Worm (Caenorhabditis elegans) whole organism, L2 larva: ENCODE results near the gene mpk-1.

ENCODE experiments used
- C34F6.9 ChIP-seq: fragments of 150-350 bp; optimal IDR thresholded peaks from 2 replicates; lab custom pipeline; 2014; ENCODE audit warnings: missing biosample characterization, missing genetic modification characterization
- F13H6.1 ChIP-seq: sonication (generic microtip); optimal IDR thresholded peaks from 2 replicates; lab custom pipeline; 2016; ENCODE audit warnings: missing genetic modification characterization, missing compliant biosample characterization
- R02D3.7 ChIP-seq: fragments of 150-350 bp; optimal IDR thresholded peaks from 2 replicates; lab custom pipeline; 2014; ENCODE audit warnings: missing biosample characterization, missing genetic modification characterization
- ZK546.5 ChIP-seq: sonication (generic microtip); optimal IDR thresholded peaks from 2 replicates; lab custom pipeline; 2017; ENCODE audit warnings: missing biosample characterization, missing genetic modification characterization
- aly-2 ChIP-seq: fragments of 150-350 bp; optimal IDR thresholded peaks from 2 replicates; lab custom pipeline; 2014; ENCODE audit warnings: missing biosample characterization, missing genetic modification characterization
- blmp-1 ChIP-seq: sonication (generic microtip); optimal IDR thresholded peaks from 2 replicates; lab custom pipeline; 2017; ENCODE audit warnings: missing genetic modification characterization, mild to moderate bottlenecking, missing compliant biosample characterization, antibody characterized with exemption, moderate library complexity; ENCODE audit not compliant: insufficient read depth
- crh-2 ChIP-seq: sonication (generic microtip); optimal IDR thresholded peaks from 2 replicates; lab custom pipeline; 2017; ENCODE audit warnings: missing biosample characterization, missing genetic modification characterization
- elt-1 ChIP-seq: fragments of 150-350 bp; optimal IDR thresholded peaks from 2 replicates; lab custom pipeline; 2014; ENCODE audit warnings: missing biosample characterization, missing genetic modification characterization
- fos-1 ChIP-seq: fragments of 150-350 bp; optimal IDR thresholded peaks from 2 replicates; lab custom pipeline; 2014; ENCODE audit warnings: missing biosample characterization, missing genetic modification characterization
- gmeb-1 ChIP-seq: fragments of 150-350 bp; optimal IDR thresholded peaks from 2 replicates; lab custom pipeline; 2014; ENCODE audit warnings: missing biosample characterization, missing genetic modification characterization
- lin-13 ChIP-seq: fragments of 150-350 bp; optimal IDR thresholded peaks from 2 replicates; lab custom pipeline; 2014; ENCODE audit warnings: missing biosample characterization, missing genetic modification reagents, missing genetic modification characterization
- lsy-2 ChIP-seq, 2 experiments: fragments of 150-350 bp in 1 of 2; sonication (generic microtip) in 1 of 2; optimal IDR thresholded peaks; 2 replicates each; lab custom pipeline; 2014 to 2017; ENCODE audit warnings: missing biosample characterization in 2 of 2, missing genetic modification characterization in 2 of 2
- mab-5 ChIP-seq: fragments of 150-350 bp; optimal IDR thresholded peaks from 2 replicates; lab custom pipeline; 2014; ENCODE audit warnings: missing biosample characterization, missing genetic modification characterization
- mbf-1 ChIP-seq: sonication (generic microtip); optimal IDR thresholded peaks from 2 replicates; lab custom pipeline; 2017; ENCODE audit warnings: missing biosample characterization, missing genetic modification characterization
- mdl-1 ChIP-seq, 2 experiments: fragments of 150-350 bp in 1 of 2; sonication (generic microtip) in 1 of 2; optimal IDR thresholded peaks; 2 replicates each; lab custom pipeline; 2017; ENCODE audit warnings: missing biosample characterization in 2 of 2, missing genetic modification characterization in 2 of 2
- nhr-10 ChIP-seq: sonication (generic microtip); optimal IDR thresholded peaks from 2 replicates; lab custom pipeline; 2017; ENCODE audit warnings: missing biosample characterization, missing genetic modification characterization
- nhr-11 ChIP-seq: fragments of 150-350 bp; optimal IDR thresholded peaks from 2 replicates; lab custom pipeline; 2014; ENCODE audit warnings: missing biosample characterization, missing genetic modification characterization
- nhr-129 ChIP-seq: fragments of 150-350 bp; optimal IDR thresholded peaks from 2 replicates; lab custom pipeline; 2014; ENCODE audit warnings: missing biosample characterization, missing genetic modification characterization
- nhr-237 ChIP-seq: fragments of 150-350 bp; optimal IDR thresholded peaks from 2 replicates; lab custom pipeline; 2014; ENCODE audit warnings: missing biosample characterization, missing genetic modification characterization
- nhr-25 ChIP-seq: fragments of 150-350 bp; sonication (generic microtip); optimal IDR thresholded peaks from 3 replicates; lab custom pipeline; 2014; ENCODE audit warnings: missing biosample characterization, missing genetic modification characterization
- nhr-6 ChIP-seq: fragments of 150-350 bp; optimal IDR thresholded peaks from 2 replicates; lab custom pipeline; 2014; ENCODE audit warnings: missing biosample characterization, missing genetic modification characterization
- peb-1 ChIP-seq: fragments of 150-350 bp; optimal IDR thresholded peaks from 2 replicates; lab custom pipeline; 2014; ENCODE audit warnings: missing biosample characterization, missing genetic modification characterization
- sma-3 ChIP-seq: sonication (generic microtip); optimal IDR thresholded peaks from 2 replicates; lab custom pipeline; 2016; ENCODE audit warnings: missing genetic modification reagents, missing genetic modification characterization, missing compliant biosample characterization
- snpc-4 ChIP-seq: fragments of 150-350 bp; optimal IDR thresholded peaks from 2 replicates; lab custom pipeline; 2014; ENCODE audit warnings: missing biosample characterization, missing genetic modification characterization
- unc-39 ChIP-seq: fragments of 150-350 bp; optimal IDR thresholded peaks from 2 replicates; lab custom pipeline; 2014; ENCODE audit warnings: missing biosample characterization, missing genetic modification characterization
- unc-55 ChIP-seq: fragments of 150-350 bp; sonication (generic microtip); optimal IDR thresholded peaks from 3 replicates; lab custom pipeline; 2014; ENCODE audit warnings: missing biosample characterization, missing genetic modification reagents, missing genetic modification characterization
- unc-62 ChIP-seq: fragments of 150-350 bp; optimal IDR thresholded peaks from 2 replicates; lab custom pipeline; 2014; ENCODE audit warnings: missing biosample characterization, missing genetic modification reagents, missing genetic modification characterization
- zag-1 ChIP-seq: fragments of 150-350 bp; optimal IDR thresholded peaks from 2 replicates; lab custom pipeline; 2014; ENCODE audit warnings: missing biosample characterization, missing genetic modification characterization
- ztf-1 ChIP-seq: fragments of 200-800 bp; sonication (Bioruptor generic); conservative IDR thresholded peaks from 2 replicates; pipeline ENCODE4 v1.3.6; 2022; ENCODE audit warnings: missing genetic modification characterization, missing compliant biosample characterization

mpk-1 gene

DNA sequence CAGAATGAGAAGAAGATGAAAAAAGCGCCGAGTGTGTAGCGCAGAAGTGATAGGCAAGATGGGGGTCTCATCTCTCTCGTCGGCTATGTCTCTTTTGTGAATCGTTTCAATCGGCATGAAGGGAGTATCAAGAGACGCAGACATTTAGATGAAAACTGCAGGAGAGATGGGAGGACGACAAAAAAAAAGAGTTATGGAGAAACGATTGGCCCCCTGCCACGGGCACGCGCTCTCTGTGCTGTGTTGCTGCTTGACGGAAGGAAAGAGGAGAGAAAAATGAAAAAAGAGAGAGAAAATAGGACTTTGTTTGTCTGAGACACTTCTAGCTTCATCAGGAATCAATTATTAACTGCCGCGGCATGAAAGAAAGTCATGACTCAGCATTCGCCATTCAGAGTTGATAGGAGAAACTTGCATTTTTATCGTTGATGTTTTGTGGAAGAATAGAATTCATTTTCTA is 4.2 kb downstream of the mpk-1 start (continued):
- TF ChIP-seq zag-1 (tag; lab: Kevin White, UChicago) (peak; percentile 90), crh-2 (tag; lab: Kevin White, UChicago) (peak; percentile 95)

DNA sequence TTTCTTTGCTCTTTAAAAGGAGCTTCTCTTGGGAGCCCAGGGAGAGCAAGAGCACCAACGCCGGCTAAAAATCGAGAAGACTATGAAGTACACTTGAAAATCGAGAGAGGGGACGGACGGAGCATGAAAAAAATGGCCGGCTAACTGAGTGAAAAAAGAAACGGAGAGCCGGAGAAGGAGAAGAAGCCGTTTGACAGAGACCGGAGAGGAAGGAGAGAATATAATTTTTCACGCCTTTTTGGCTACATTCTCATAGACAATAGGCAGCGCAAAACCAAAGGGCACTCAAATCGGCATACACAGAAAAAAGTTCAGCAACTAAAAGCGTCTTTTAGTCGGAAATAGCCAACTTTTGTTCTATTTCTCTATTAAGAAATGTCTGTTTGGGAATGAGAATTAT is 6.4 kb downstream of the mpk-1 start:
- no peak for TF ChIP-seq fos-1 (tag; lab: Kevin White, UChicago)
- peak in 1 of 2 experiments; percentile 16 for TF ChIP-seq mdl-1 (tag; optimal IDR thresholded peaks at IDR 0.05; lab: Kevin White, UChicago)

DNA sequence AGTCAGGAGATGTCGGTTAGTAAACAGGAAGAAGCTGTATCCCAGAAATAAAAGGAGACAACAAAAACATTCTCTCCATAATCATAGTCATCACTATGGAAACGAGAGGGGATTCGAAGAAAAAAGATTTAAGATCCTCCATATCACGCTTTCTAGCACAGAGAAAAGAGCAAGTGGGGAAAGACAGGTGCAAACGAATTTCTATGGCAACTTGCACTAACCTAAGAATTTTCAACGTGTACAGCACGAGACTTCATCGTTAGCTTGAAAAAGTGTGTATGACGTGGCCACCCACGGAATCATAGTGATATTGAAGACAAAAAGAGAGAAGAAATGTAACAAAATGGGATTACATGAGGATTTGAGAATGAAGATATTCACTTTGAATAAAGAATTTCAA is 7.0 kb downstream of the mpk-1 start:
- TF ChIP-seq C34F6.9 (peak; percentile 39), mbf-1 (no peak), crh-2 (tag; lab: Kevin White, UChicago) (peak; percentile 5), lsy-2 (tag; optimal IDR thresholded peaks at IDR 0.05; lab: Kevin White, UChicago) (peak in 1 of 2 experiments; percentile 27)

ce11 chrIII:4210661-4211060 is 17.2 kb downstream of the mpk-1 start:
- TF ChIP-seq lin-13 (GFP tag; lab: Kevin White, UChicago), result no peak

ce11 chrIII:4209188-4209587 is 18.7 kb downstream of the mpk-1 start, which contains the start of gene phlp-2:
TSS of gene phlp-2 (plus strand) at chrIII:4209488.
- TF ChIP-seq R02D3.7 (tag; lab: Kevin White, UChicago), result no peak
- no peak for TF ChIP-seq nhr-6 (tag; lab: Kevin White, UChicago)
- TF ChIP-seq sma-3 (GFP tag; lab: Kevin White, UChicago), result no peak
- TF ChIP-seq F13H6.1 (tag; lab: Kevin White, UChicago), result no peak
- no peak for TF ChIP-seq peb-1
- TF ChIP-seq aly-2, result no peak
- no peak for TF ChIP-seq nhr-11
- no peak for TF ChIP-seq nhr-237 (tag; lab: Kevin White, UChicago)
- TF ChIP-seq lsy-2 (tag; optimal IDR thresholded peaks at IDR 0.05; lab: Kevin White, UChicago), result no peak
- no peak for TF ChIP-seq nhr-25
- TF ChIP-seq ztf-1 (GFP tag; lab: Robert Waterston, UW), result no peak
- TF ChIP-seq nhr-10, result no peak

- TF ChIP-seq unc-39 (tag; lab: Kevin White, UChicago) (no peak), nhr-129 (tag; lab: Kevin White, UChicago) (peak; percentile 8)
These were observed 19.7 kb downstream of the mpk-1 start for ce11 chrIII:4208210-4208609.

- TF ChIP-seq unc-55 (GFP tag; lab: Kevin White, UChicago) (peak; percentile 37), ZK546.5 (tag; lab: Kevin White, UChicago) (no peak), lsy-2 (tag; optimal IDR thresholded peaks at IDR 0.05; lab: Kevin White, UChicago) (peak in 1 of 2 experiments; percentile 15), blmp-1 (peak; percentile 24)
- TF ChIP-seq, all 48 proteins: peak for 3
These were observed 22.1 kb downstream of the mpk-1 start, which contains the start of gene R74.8 for ce11 chrIII:4205751-4206327. TSS of gene R74.8 (plus strand) at chrIII:4206277.

DNA sequence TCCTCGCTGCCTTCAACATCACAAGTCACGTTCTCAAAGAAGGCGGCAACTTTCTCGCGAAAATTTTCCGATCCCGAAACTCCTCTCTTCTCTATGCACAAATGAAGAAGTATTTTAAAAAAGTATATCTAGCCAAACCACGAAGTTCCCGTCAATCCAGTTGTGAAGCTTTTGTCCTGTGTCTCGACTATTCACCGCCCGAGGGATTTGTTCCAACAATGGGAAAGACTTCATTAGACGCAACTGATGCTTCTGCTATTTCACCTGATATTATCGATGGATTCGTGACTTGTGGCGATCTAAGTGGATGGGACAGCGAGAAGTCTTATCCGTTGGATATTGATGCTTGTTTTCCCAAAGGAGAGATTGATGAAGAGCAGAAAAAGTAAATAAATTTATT is 22.9 kb downstream of the mpk-1 start:
- no peak for TF ChIP-seq snpc-4

- no peak for TF ChIP-seq unc-62 (GFP tag; lab: Kevin White, UChicago)
- TF ChIP-seq mab-5 (tag; lab: Kevin White, UChicago), result no peak
- peak; percentile 12 for TF ChIP-seq fos-1 (tag; lab: Kevin White, UChicago)
- TF ChIP-seq unc-55 (GFP tag; lab: Kevin White, UChicago), result peak; percentile 86
- peak in 1 of 2 experiments; percentile 61 for TF ChIP-seq lsy-2 (tag; optimal IDR thresholded peaks at IDR 0.05; lab: Kevin White, UChicago)
- TF ChIP-seq gmeb-1 (tag; lab: Kevin White, UChicago), result peak; percentile 6
- TF ChIP-seq ZK546.5 (tag; lab: Kevin White, UChicago), result no peak
- peak; percentile 61 for TF ChIP-seq C34F6.9
- peak; percentile 5 for TF ChIP-seq nhr-25
- TF ChIP-seq crh-2 (tag; lab: Kevin White, UChicago), result peak; percentile 9
- TF ChIP-seq elt-1 (tag; lab: Kevin White, UChicago), result no peak
- peak; percentile 55 for TF ChIP-seq R02D3.7 (tag; lab: Kevin White, UChicago)
These were observed 23.8 kb downstream of the mpk-1 start, which contains the start of the genes pelo-1 and R74.7 for ce11 chrIII:4204072-4204471. TSS of gene pelo-1 (minus strand) at chrIII:4204222. TSS of gene R74.7 (plus strand) at chrIII:4204429.
